Worm (Caenorhabditis elegans): ENCODE data around the gene M03E7.1.

ce11 chrV:5591887-5592286 is 29.6 kb upstream of the M03E7.1 start:
- TF ChIP-seq ZK546.5 (tag; optimal IDR thresholded peaks at IDR 0.05) = no peak
- TF ChIP-seq nhr-11 (tag; optimal IDR thresholded peaks at IDR 0.05) = no peak
- TF ChIP-seq lin-11 (tag; optimal IDR thresholded peaks at IDR 0.05) = no peak
- TF ChIP-seq mab-5 (tag; optimal IDR thresholded peaks at IDR 0.05) = no peak
- TF ChIP-seq aly-2 (tag; optimal IDR thresholded peaks at IDR 0.05) = no peak
- no peak for TF ChIP-seq zag-1 (tag; optimal IDR thresholded peaks at IDR 0.05)
- no peak for TF ChIP-seq snpc-4 (tag; optimal IDR thresholded peaks at IDR 0.05)
- no peak for TF ChIP-seq lin-13 (GFP tag; optimal IDR thresholded peaks at IDR 0.05)
- no peak for TF ChIP-seq ztf-4 (tag; optimal IDR thresholded peaks at IDR 0.05)
- TF ChIP-seq lin-39 (tag; optimal IDR thresholded peaks at IDR 0.05) = no peak
- no peak for TF ChIP-seq elt-1 (tag; optimal IDR thresholded peaks at IDR 0.05)
- TF ChIP-seq egl-27 (tag; optimal IDR thresholded peaks at IDR 0.05) = no peak
- TF ChIP-seq ama-1 (optimal IDR thresholded peaks at IDR 0.05) = no peak
